Fruit fly (Drosophila melanogaster) whole organism, embryonic: Measurements from ENCODE around the gene Atg2.

Source experiments
- ATbp ChIP-seq: fragments of 200-800 bp; sonication (Bioruptor generic); optimal IDR thresholded peaks from 2 replicates; lab custom pipeline; 2017; ENCODE audit warnings: missing biosample characterization, mild to moderate bottlenecking, missing genetic modification characterization, missing genetic modification reagents
- Atf-2 ChIP-seq: fragments of 200-800 bp; sonication (Bioruptor generic); optimal IDR thresholded peaks from 2 replicates; lab custom pipeline; 2016; ENCODE audit warnings: missing biosample characterization, missing genetic modification characterization
- B-H1 ChIP-seq: fragments of 200-800 bp; sonication (Bioruptor generic); IDR thresholded peaks from 3 replicates; pipeline ENCODE4 v1.3.6; 2022; ENCODE audit warnings: missing biosample characterization, missing genetic modification characterization
- CG10209 ChIP-seq: fragments of 200-800 bp; sonication (Bioruptor generic); optimal IDR thresholded peaks from 3 replicates; lab custom pipeline; 2017; ENCODE audit warnings: missing biosample characterization, mild to moderate bottlenecking, missing genetic modification characterization, missing genetic modification reagents
- CG10366 ChIP-seq: fragments of 200-800 bp; sonication (Bioruptor generic); IDR thresholded peaks from 2 replicates; pipeline ENCODE4 v1.3.6; 2022; ENCODE audit warnings: missing biosample characterization, missing genetic modification characterization
- CG11695 ChIP-seq: fragments of 200-800 bp; sonication (Bioruptor generic); IDR thresholded peaks from 3 replicates; pipeline ENCODE4 v1.3.6; 2022; ENCODE audit warnings: missing biosample characterization, missing genetic modification characterization
- CG13296 ChIP-seq: fragments of 200-800 bp; sonication (Bioruptor generic); optimal IDR thresholded peaks from 3 replicates; lab custom pipeline; 2018; ENCODE audit warnings: missing biosample characterization, mild to moderate bottlenecking, missing genetic modification characterization
- CG14014 ChIP-seq: fragments of 200-800 bp; sonication (Bioruptor generic); IDR thresholded peaks from 2 replicates; pipeline ENCODE4 v1.3.6; 2022; ENCODE audit warnings: missing biosample characterization, missing genetic modification characterization
- CG17328 ChIP-seq: fragments of 200-800 bp; sonication (Bioruptor generic); IDR thresholded peaks from 2 replicates; pipeline ENCODE4 v1.3.6; 2022; ENCODE audit warnings: missing biosample characterization, missing genetic modification characterization
- CG2116 ChIP-seq: fragments of 200-800 bp; sonication (Bioruptor generic); optimal IDR thresholded peaks from 3 replicates; lab custom pipeline; 2018; ENCODE audit warnings: missing biosample characterization, mild to moderate bottlenecking, missing genetic modification characterization
- CG3847 ChIP-seq: fragments of 200-800 bp; sonication (Bioruptor generic); IDR thresholded peaks from 2 replicates; pipeline ENCODE4 v1.3.6; 2022; ENCODE audit warnings: missing biosample characterization, missing genetic modification characterization
- CG4282 ChIP-seq: fragments of 200-800 bp; sonication (Bioruptor generic); optimal IDR thresholded peaks from 2 replicates; lab custom pipeline; 2016; ENCODE audit warnings: missing biosample characterization, missing genetic modification characterization
- CG43689 ChIP-seq: fragments of 200-800 bp; sonication (Bioruptor generic); IDR thresholded peaks from 2 replicates; pipeline ENCODE4 v1.3.6; 2022; ENCODE audit warnings: missing biosample characterization, missing genetic modification characterization
- CG4854 ChIP-seq: fragments of 200-800 bp; sonication (Bioruptor generic); optimal IDR thresholded peaks from 2 replicates; lab custom pipeline; 2016; ENCODE audit warnings: missing biosample characterization, missing genetic modification characterization, inconsistent platforms
- CG6791 ChIP-seq: fragments of 200-800 bp; sonication (Bioruptor generic); IDR thresholded peaks from 3 replicates; pipeline ENCODE4 v1.3.6; 2022; ENCODE audit warnings: missing biosample characterization, missing genetic modification characterization; ENCODE audit not compliant: partially characterized antibody
- CG7271 ChIP-seq: fragments of 200-800 bp; sonication (Bioruptor generic); optimal IDR thresholded peaks from 2 replicates; lab custom pipeline; 2018; ENCODE audit warnings: missing biosample characterization, mild to moderate bottlenecking, missing genetic modification characterization, moderate library complexity
- CG8290 ChIP-seq, 3 experiments: fragments of 200-800 bp; sonication (Bioruptor generic); optimal IDR thresholded peaks; 2 replicates each; lab custom pipeline; 2016 to 2019; ENCODE audit warnings: missing biosample characterization in 3 of 3, missing genetic modification characterization in 3 of 3, mild to moderate bottlenecking in 2 of 3, moderate library complexity in 1 of 3
- CG8944 ChIP-seq: fragments of 200-800 bp; sonication (Bioruptor generic); optimal IDR thresholded peaks from 3 replicates; lab custom pipeline; 2016; ENCODE audit warnings: missing biosample characterization, missing genetic modification characterization
- CG9609 ChIP-seq: fragments of 200-800 bp; sonication (Bioruptor generic); optimal IDR thresholded peaks from 3 replicates; lab custom pipeline; 2016; ENCODE audit warnings: missing biosample characterization, missing genetic modification characterization
- Dip3 ChIP-seq: fragments of 200-800 bp; sonication (Bioruptor generic); optimal IDR thresholded peaks from 3 replicates; lab custom pipeline; 2016; ENCODE audit warnings: missing biosample characterization, missing genetic modification characterization
- Fer2 ChIP-seq: fragments of 200-800 bp; sonication (Bioruptor generic); optimal IDR thresholded peaks from 2 replicates; lab custom pipeline; 2018; ENCODE audit warnings: missing biosample characterization, mild to moderate bottlenecking, missing genetic modification characterization, moderate library complexity
- GATAe ChIP-seq: fragments of 200-800 bp; sonication (Bioruptor generic); conservative IDR thresholded peaks from 2 replicates; pipeline ENCODE4 v1.3.6; 2022; ENCODE audit warnings: missing biosample characterization, missing genetic modification characterization
- HLHmδ ChIP-seq: fragments of 200-800 bp; sonication (Bioruptor generic); optimal IDR thresholded peaks from 2 replicates; lab custom pipeline; 2018; ENCODE audit warnings: missing biosample characterization, mild to moderate bottlenecking, missing genetic modification characterization, moderate library complexity
- MTF-1 ChIP-seq: fragments of 200-800 bp; sonication (Bioruptor generic); optimal IDR thresholded peaks from 2 replicates; lab custom pipeline; 2018; ENCODE audit warnings: missing biosample characterization, mild to moderate bottlenecking, missing genetic modification characterization, borderline replicate concordance
- Mes4 ChIP-seq: fragments of 200-800 bp; sonication (Bioruptor generic); optimal IDR thresholded peaks from 2 replicates; lab custom pipeline; 2016; ENCODE audit warnings: missing biosample characterization, missing genetic modification characterization
- Mrtf ChIP-seq: fragments of 200-800 bp; sonication (Bioruptor generic); IDR thresholded peaks from 3 replicates; pipeline ENCODE4 v1.3.6; 2022; ENCODE audit warnings: missing biosample characterization, missing genetic modification characterization
- PHDP ChIP-seq: fragments of 200-800 bp; sonication (Bioruptor generic); optimal IDR thresholded peaks from 3 replicates; lab custom pipeline; 2018; ENCODE audit warnings: missing biosample characterization, mild to moderate bottlenecking, missing genetic modification characterization, moderate library complexity
- Sox100B ChIP-seq: fragments of 200-800 bp; sonication (Bioruptor generic); optimal IDR thresholded peaks from 3 replicates; lab custom pipeline; 2018; ENCODE audit warnings: missing biosample characterization, mild to moderate bottlenecking, missing genetic modification characterization
- Trl ChIP-seq, 3 experiments: fragments of >200 bp in 2 of 3; fragments of 200-800 bp in 1 of 3; sonication (Bioruptor generic) in 1 of 3; optimal IDR thresholded peaks; 2 replicates in 1 of 3; 3 replicates in 2 of 3; lab custom pipeline; 2016 to 2017; ENCODE audit warnings: missing biosample characterization in 1 of 3, missing genetic modification characterization in 1 of 3
- YL-1 ChIP-seq: fragments of 200-800 bp; sonication (Bioruptor generic); optimal IDR thresholded peaks from 3 replicates; lab custom pipeline; 2017; ENCODE audit warnings: missing biosample characterization, mild to moderate bottlenecking, missing genetic modification characterization
- chm ChIP-seq: fragments of 200-800 bp; sonication (Bioruptor generic); IDR thresholded peaks from 2 replicates; pipeline ENCODE4 v1.3.6; 2022; ENCODE audit warnings: missing biosample characterization, missing genetic modification characterization
- crol ChIP-seq: fragments of 200-800 bp; sonication (Bioruptor generic); IDR thresholded peaks from 2 replicates; pipeline ENCODE4 v1.3.6; 2022; ENCODE audit warnings: missing biosample characterization, missing genetic modification characterization
- dimm ChIP-seq: fragments of 200-800 bp; sonication (Bioruptor generic); IDR thresholded peaks from 2 replicates; pipeline ENCODE4 v1.3.6; 2022; ENCODE audit warnings: missing biosample characterization, missing genetic modification characterization
- dysf ChIP-seq: fragments of 200-800 bp; sonication (Bioruptor generic); IDR thresholded peaks from 3 replicates; pipeline ENCODE4 v1.3.6; 2022; ENCODE audit warnings: missing biosample characterization, missing genetic modification characterization
- fd3F ChIP-seq: fragments of 200-800 bp; sonication (Bioruptor generic); optimal IDR thresholded peaks from 2 replicates; lab custom pipeline; 2018; ENCODE audit warnings: missing biosample characterization, mild to moderate bottlenecking, missing genetic modification characterization, moderate library complexity
- gcm2 ChIP-seq: fragments of 200-800 bp; sonication (Bioruptor generic); optimal IDR thresholded peaks from 2 replicates; lab custom pipeline; 2016; ENCODE audit warnings: missing biosample characterization, missing genetic modification characterization
- grn ChIP-seq: fragments of 200-800 bp; sonication (Bioruptor generic); optimal IDR thresholded peaks from 3 replicates; lab custom pipeline; 2017; ENCODE audit warnings: missing biosample characterization, missing genetic modification characterization
- gt ChIP-seq: fragments of 200-800 bp; sonication (Bioruptor generic); IDR thresholded peaks from 2 replicates; pipeline ENCODE4 v1.3.6; 2022; ENCODE audit warnings: missing biosample characterization, missing genetic modification characterization
- onecut ChIP-seq: fragments of 200-800 bp; sonication (Bioruptor generic); IDR thresholded peaks from 2 replicates; pipeline ENCODE4 v1.3.6; 2022; ENCODE audit warnings: missing biosample characterization, missing genetic modification characterization
- pho ChIP-seq: fragments of 200-800 bp; sonication (Bioruptor generic); optimal IDR thresholded peaks from 2 replicates; lab custom pipeline; 2016; ENCODE audit warnings: missing biosample characterization, missing genetic modification characterization
- pros ChIP-seq: fragments of 200-800 bp; sonication (Bioruptor generic); optimal IDR thresholded peaks from 3 replicates; lab custom pipeline; 2019; ENCODE audit warnings: missing biosample characterization, mild to moderate bottlenecking, missing genetic modification characterization, moderate library complexity
- shn ChIP-seq: fragments of 200-800 bp; sonication (Bioruptor generic); optimal IDR thresholded peaks from 3 replicates; lab custom pipeline; 2016; ENCODE audit warnings: missing biosample characterization, missing genetic modification characterization
- sr ChIP-seq: fragments of 200-800 bp; sonication (Bioruptor generic); IDR thresholded peaks from 3 replicates; pipeline ENCODE4 v1.3.6; 2022; ENCODE audit warnings: missing biosample characterization, missing genetic modification characterization
- ssp ChIP-seq: fragments of 200-800 bp; sonication (Bioruptor generic); IDR thresholded peaks from 2 replicates; pipeline ENCODE4 v1.3.6; 2022; ENCODE audit warnings: missing biosample characterization, missing genetic modification characterization
- tgo ChIP-seq: fragments of 200-800 bp; sonication (Bioruptor generic); IDR thresholded peaks from 3 replicates; pipeline ENCODE4 v1.3.6; 2022; ENCODE audit warnings: missing biosample characterization, missing genetic modification characterization
- tin ChIP-seq: fragments of 200-800 bp; sonication (Bioruptor generic); optimal IDR thresholded peaks from 3 replicates; lab custom pipeline; 2016; ENCODE audit warnings: missing biosample characterization, missing genetic modification characterization
- unc-4 ChIP-seq: fragments of 200-800 bp; sonication (Bioruptor generic); IDR thresholded peaks from 2 replicates; pipeline ENCODE4 v1.3.6; 2022; ENCODE audit warnings: missing biosample characterization, missing genetic modification characterization; ENCODE audit not compliant: partially characterized antibody
- vfl ChIP-seq: fragments of 200-800 bp; sonication (Bioruptor generic); optimal IDR thresholded peaks from 2 replicates; lab custom pipeline; 2016; ENCODE audit warnings: missing biosample characterization, missing genetic modification characterization
- zen ChIP-seq: fragments of 200-800 bp; sonication (Bioruptor generic); optimal IDR thresholded peaks from 3 replicates; lab custom pipeline; 2018; ENCODE audit warnings: missing biosample characterization, mild to moderate bottlenecking, missing genetic modification characterization, moderate library complexity
- zen2 ChIP-seq: fragments of 200-800 bp; sonication (Bioruptor generic); IDR thresholded peaks from 3 replicates; pipeline ENCODE4 v1.3.6; 2022; ENCODE audit warnings: missing biosample characterization, missing genetic modification characterization; ENCODE audit not compliant: partially characterized antibody

The Atg2 gene

DNA sequence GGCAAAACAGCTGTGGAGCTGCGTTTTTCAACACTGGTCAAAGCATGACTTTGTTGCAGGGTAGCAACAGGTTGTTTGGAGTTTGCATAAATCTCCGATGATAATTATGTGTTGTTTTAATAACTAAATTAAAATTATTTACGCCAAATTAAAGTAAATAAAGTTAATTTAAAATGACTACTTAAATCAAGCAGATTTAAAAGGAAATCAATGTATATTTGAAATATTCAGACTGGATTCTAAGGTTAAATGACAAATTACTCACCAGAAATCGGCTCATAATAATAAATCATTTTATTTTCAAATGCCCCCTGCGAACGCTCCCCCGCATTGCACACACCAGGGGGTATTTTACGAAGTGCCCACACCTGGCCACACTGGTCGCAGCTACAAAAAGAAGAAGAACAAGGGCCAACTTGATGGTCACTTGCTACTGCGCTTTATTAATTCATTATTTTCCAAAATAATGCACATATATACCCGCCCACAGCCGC lies at the start of gene Atg2, which contains the start of gene CG12093:
Atg2 (plus strand) TSS at position 371 of the 494 bp plus-strand sequence.
CG12093 (minus strand) TSS at position 40 of the 494 bp plus-strand sequence.
- TF ChIP-seq sr (GFP tag; lab: Robert Waterston, UW) (peak; percentile 51; the same call in 1 of the 3 replicates), grn (GFP tag; lab: Kevin White, UChicago) (no peak), CG13296 (GFP tag; lab: Kevin White, UChicago) (peak; percentile 88), Mrtf (peak; percentile 87), CG10366 (GFP tag; lab: Robert Waterston, UW) (peak; percentile 94), CG10209 (GFP tag; lab: Kevin White, UChicago) (peak; percentile 92), PHDP (tag; lab: Kevin White, UChicago) (peak; percentile 95), Mes4 (GFP tag; lab: Kevin White, UChicago) (peak; percentile 16), B-H1 (GFP tag; lab: Robert Waterston, UW) (peak; percentile 87), shn (GFP tag; lab: Kevin White, UChicago) (peak; percentile 71), pho (peak; percentile 86), Dip3 (GFP tag; lab: Kevin White, UChicago) (peak; percentile 81), Trl (optimal IDR thresholded peaks at IDR 0.05; lab: Kevin White, UChicago) (no peak), Trl (GFP tag; optimal IDR thresholded peaks at IDR 0.05; lab: Kevin White, UChicago) (peak; percentile 64), Sox100B (GFP tag; lab: Kevin White, UChicago) (no peak), zen2 (GFP tag; lab: Robert Waterston, UW) (no peak), dimm (GFP tag; lab: Robert Waterston, UW) (peak; percentile 88), unc-4 (no peak), CG8290 (GFP tag; optimal IDR thresholded peaks at IDR 0.05; lab: Kevin White, UChicago) (peak; percentile 67), CG8290 (tag; optimal IDR thresholded peaks at IDR 0.05; lab: Kevin White, UChicago) (peak; percentile 67 to 85), Fer2 (peak; percentile 88), pros (GFP tag; lab: Kevin White, UChicago) (no peak), onecut (GFP tag; lab: Robert Waterston, UW) (peak; percentile 68), tgo (GFP tag; lab: Robert Waterston, UW) (peak; percentile 95), tin (GFP tag; lab: Kevin White, UChicago) (peak; percentile 90), CG6791 (GFP tag; lab: Robert Waterston, UW) (0 out of 3 replicates have a peak, but pooled peaks have one; percentile 21), CG9609 (peak; percentile 45), ssp (peak; percentile 87), GATAe (peak; percentile 65; the same call in 1 of the 2 replicates), ATbp (GFP tag; lab: Kevin White, UChicago) (peak; percentile 84), fd3F (peak; percentile 92), CG8944 (GFP tag; lab: Kevin White, UChicago) (peak; percentile 60), CG43689 (GFP tag; lab: Robert Waterston, UW) (peak; percentile 88), CG2116 (GFP tag; lab: Kevin White, UChicago) (peak; percentile 81), CG3847 (peak; percentile 96), HLHmδ (GFP tag; lab: Kevin White, UChicago) (no peak), MTF-1 (GFP tag; lab: Kevin White, UChicago) (no peak), CG11695 (GFP tag; lab: Robert Waterston, UW) (peak; percentile 92), dysf (GFP tag; lab: Robert Waterston, UW) (peak; percentile 95), zen (peak; percentile 87), CG14014 (GFP tag; lab: Robert Waterston, UW) (peak; percentile 94), gt (GFP tag; lab: Robert Waterston, UW) (peak; percentile 79), gcm2 (peak; percentile 61), crol (GFP tag; lab: Robert Waterston, UW) (peak; percentile 41), vfl (peak; percentile 79), CG7271 (tag; lab: Kevin White, UChicago) (peak; percentile 36), chm (GFP tag; lab: Robert Waterston, UW) (peak; percentile 89), CG4854 (GFP tag; lab: Kevin White, UChicago) (peak; percentile 74), CG17328 (GFP tag; lab: Robert Waterston, UW) (peak; percentile 94), YL-1 (peak; percentile 71), Atf-2 (GFP tag; lab: Kevin White, UChicago) (peak; percentile 80), CG4282 (GFP tag; lab: Kevin White, UChicago) (peak; percentile 25)
